Fruit fly (Drosophila melanogaster): ENCODE results near the gene vls.

Gene vls

DNA sequence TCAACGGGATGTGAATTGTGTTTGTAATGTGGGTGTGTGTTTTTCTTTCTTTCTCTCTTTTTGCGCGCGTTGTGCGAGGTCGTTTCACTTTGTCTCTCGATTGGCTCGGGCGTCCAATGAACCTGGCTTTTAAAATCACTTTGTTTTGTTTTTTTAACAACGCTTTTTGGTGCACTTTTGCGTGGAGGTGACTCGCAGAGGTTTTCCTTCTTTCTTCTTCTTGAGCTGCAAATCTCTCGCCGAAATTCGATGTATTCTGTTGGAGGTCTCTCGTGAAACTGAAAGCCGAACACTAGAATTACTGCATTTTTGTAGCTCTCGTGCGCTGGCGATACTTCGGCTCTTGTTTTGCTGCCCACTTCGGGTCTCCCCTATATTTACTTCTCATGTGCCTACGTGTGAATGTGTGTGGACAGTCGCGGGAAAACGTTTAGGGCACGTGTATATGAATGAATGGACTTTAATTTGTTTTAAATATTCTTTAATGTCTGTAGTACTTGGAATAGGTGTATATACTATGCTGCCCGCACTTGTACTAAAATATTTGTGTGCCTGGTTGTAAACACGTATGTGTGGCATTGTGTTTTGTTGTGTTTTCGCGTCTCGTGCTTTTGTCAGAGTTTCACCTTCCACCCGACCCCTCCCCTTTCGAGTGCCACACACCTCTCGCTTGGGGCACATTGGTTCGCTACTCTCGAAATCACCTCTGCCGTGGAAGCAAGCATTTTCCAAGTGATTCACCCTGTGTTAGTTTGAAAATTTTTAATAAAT is 19.5 kb upstream of the vls start, which contains the start of gene fok (continued):
- TF ChIP-seq CG11762 (GFP tag; optimal IDR thresholded peaks at IDR 0.05; ENCODE audit: insufficient read depth) (peak; percentile 97), Blimp-1 (GFP tag; optimal IDR thresholded peaks at IDR 0.05) (peak; percentile 93), CG16779 (tag; optimal IDR thresholded peaks at IDR 0.05) (peak; percentile 96), CG9139 (GFP tag; optimal IDR thresholded peaks at IDR 0.05) (peak; percentile 95), Hr4 (GFP tag; optimal IDR thresholded peaks at IDR 0.05) (peak; percentile 98), Eip75B (GFP tag; optimal IDR thresholded peaks at IDR 0.05) (peak; percentile 99), CG32006 (GFP tag; optimal IDR thresholded peaks at IDR 0.05) (peak; percentile 97), CG1621 (tag; optimal IDR thresholded peaks at IDR 0.05) (peak; percentile 95), pdm3 (GFP tag; optimal IDR thresholded peaks at IDR 0.05) (peak; percentile 98), fkh (GFP tag; optimal IDR thresholded peaks at IDR 0.05) (peak; percentile 100), spab (GFP tag; optimal IDR thresholded peaks at IDR 0.05) (peak; percentile 97), lz (GFP tag; optimal IDR thresholded peaks at IDR 0.05) (peak; percentile 98), CG7368 (GFP tag; optimal IDR thresholded peaks at IDR 0.05) (peak; percentile 95), CG6854 (GFP tag; optimal IDR thresholded peaks at IDR 0.05) (peak; percentile 96), achi (GFP tag; optimal IDR thresholded peaks at IDR 0.05) (peak; percentile 97), Sox14 (GFP tag; optimal IDR thresholded peaks at IDR 0.05) (peak; percentile 98), svp (GFP tag) (peak; percentile 99), OdsH (GFP tag; optimal IDR thresholded peaks at IDR 0.05) (peak; percentile 97), Gug (GFP tag; IDR thresholded peaks at IDR 0.05) (peak; percentile 92), Sox15 (GFP tag; optimal IDR thresholded peaks at IDR 0.05) (peak; percentile 95), CG10631 (GFP tag; optimal IDR thresholded peaks at IDR 0.05) (peak; percentile 97)

DNA sequence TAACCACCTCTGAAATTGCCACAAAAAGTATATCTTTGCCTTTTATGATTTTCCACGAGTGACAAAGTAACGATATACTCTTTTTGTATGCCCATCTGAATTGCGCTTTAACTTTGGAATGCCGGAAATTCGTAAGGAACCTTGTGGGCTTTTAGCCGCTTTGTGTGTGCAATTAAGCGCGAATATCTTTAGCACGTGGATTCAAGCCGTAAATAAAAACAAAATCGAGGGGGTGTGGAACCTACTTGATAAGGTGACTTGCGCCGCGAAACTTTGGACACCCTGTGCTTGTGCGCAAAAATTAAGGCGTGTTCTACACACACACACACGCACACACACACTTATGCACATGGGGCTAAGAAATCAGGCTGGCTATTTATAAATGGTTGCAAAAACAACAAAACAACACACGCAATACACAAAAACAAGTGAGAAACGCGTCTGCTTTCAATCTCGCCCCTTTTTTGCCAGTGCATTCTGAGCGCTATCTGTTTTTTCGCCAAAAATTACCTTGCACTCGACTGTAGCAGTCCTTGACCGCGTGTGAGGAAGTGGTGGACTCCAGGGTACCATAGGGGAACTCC is 18.7 kb upstream of the vls start:
- TF ChIP-seq CG6276 (GFP tag; optimal IDR thresholded peaks at IDR 0.05): peak; percentile 0
- TF ChIP-seq esn (GFP tag; optimal IDR thresholded peaks at IDR 0.05): no peak
- no peak for TF ChIP-seq Sox15 (GFP tag; optimal IDR thresholded peaks at IDR 0.05)
- TF ChIP-seq CG9139 (GFP tag; optimal IDR thresholded peaks at IDR 0.05): peak; percentile 8
- peak; percentile 53 for TF ChIP-seq Eip93F (GFP tag; optimal IDR thresholded peaks at IDR 0.05)
- TF ChIP-seq CG6163 (GFP tag; IDR thresholded peaks at IDR 0.05): 0 out of 3 replicates have a peak, but pooled peaks have one; percentile 31
- peak; percentile 47 for TF ChIP-seq svp (GFP tag)
- TF ChIP-seq dsx (GFP tag; optimal IDR thresholded peaks at IDR 0.05; ENCODE audit: poor library complexity, severe bottlenecking): peak; percentile 36
- TF ChIP-seq CG8119 (GFP tag; IDR thresholded peaks at IDR 0.05): 0 out of 3 replicates have a peak, but pooled peaks have one; percentile 35
- peak; percentile 47 to 48 for TF ChIP-seq ss (GFP tag; optimal IDR thresholded peaks at IDR 0.05)
- TF ChIP-seq CG8632 (GFP tag; optimal IDR thresholded peaks at IDR 0.05): no peak
- 0 out of 3 replicates have a peak, but pooled peaks have one; percentile 5 for TF ChIP-seq eg (GFP tag; IDR thresholded peaks at IDR 0.05)

DNA sequence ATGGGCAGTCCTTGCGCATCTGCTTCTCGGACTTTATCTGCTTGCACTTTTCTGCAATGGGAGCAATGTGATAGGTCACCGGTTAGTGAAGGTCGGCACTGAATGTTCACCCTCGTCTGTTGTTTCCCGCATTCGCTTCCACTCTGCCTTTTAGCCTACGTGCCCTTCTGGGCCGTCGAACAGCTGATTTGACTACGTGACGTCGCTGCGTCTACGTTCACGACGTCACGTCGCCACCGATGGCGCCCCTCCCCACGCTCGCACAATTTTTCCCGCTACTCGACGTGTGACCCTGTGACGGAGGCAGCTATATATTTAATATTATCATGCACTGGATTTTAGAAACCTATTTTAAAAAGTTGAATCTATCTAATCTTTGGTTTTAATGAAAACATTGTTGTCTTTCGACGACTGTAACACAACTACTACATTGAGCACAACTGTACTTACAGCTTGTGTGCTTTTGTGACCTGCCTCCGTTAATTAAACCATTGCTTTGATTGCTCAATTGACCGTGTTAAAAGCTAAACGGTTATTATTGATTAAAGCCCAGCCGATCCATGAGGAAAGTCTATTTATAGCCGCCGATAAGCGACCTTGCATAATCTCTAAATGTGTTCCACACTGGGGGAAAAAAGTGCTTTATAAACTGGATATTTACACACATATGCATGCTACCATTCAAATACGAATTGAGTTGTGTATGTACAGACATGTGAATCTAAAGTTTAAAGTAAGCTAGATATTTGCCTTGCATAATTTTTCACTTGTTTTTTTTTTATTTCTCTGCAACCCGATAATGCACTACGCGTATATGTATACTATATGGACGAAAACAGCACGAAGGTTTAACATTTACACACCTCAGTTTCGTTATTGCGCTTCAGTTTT is 17.7 kb upstream of the vls start:
- TF ChIP-seq Blimp-1 (GFP tag; optimal IDR thresholded peaks at IDR 0.05) (no peak), topi (GFP tag; optimal IDR thresholded peaks at IDR 0.05) (peak; percentile 30), Sox102F (GFP tag; optimal IDR thresholded peaks at IDR 0.05) (peak; percentile 58), Sox14 (GFP tag; optimal IDR thresholded peaks at IDR 0.05) (peak; percentile 23), Ets96B (tag; optimal IDR thresholded peaks at IDR 0.05) (peak; percentile 2), fkh (GFP tag; optimal IDR thresholded peaks at IDR 0.05) (peak; percentile 24), CG9139 (GFP tag; optimal IDR thresholded peaks at IDR 0.05) (no peak), OdsH (GFP tag; optimal IDR thresholded peaks at IDR 0.05) (peak; percentile 54), Met (GFP tag; optimal IDR thresholded peaks at IDR 0.05) (peak; percentile 16), eg (GFP tag; IDR thresholded peaks at IDR 0.05) (0 out of 3 replicates have a peak, but pooled peaks have one; percentile 36), dac (GFP tag; optimal IDR thresholded peaks at IDR 0.05) (no peak), CG10669 (GFP tag; optimal IDR thresholded peaks at IDR 0.05) (peak; percentile 37), CG8119 (GFP tag; IDR thresholded peaks at IDR 0.05) (peak; percentile 46), Eip93F (GFP tag; optimal IDR thresholded peaks at IDR 0.05) (no peak), CG15336 (GFP tag; IDR thresholded peaks at IDR 0.05) (peak; percentile 45; the same call in 1 of the 2 replicates), Lpt (GFP tag; optimal IDR thresholded peaks at IDR 0.05) (no peak), vri (GFP tag; optimal IDR thresholded peaks at IDR 0.05) (peak; percentile 89), CG1621 (tag; optimal IDR thresholded peaks at IDR 0.05) (peak; percentile 32), achi (GFP tag; optimal IDR thresholded peaks at IDR 0.05) (peak; percentile 8), CG6276 (GFP tag; optimal IDR thresholded peaks at IDR 0.05) (no peak), fd85E (GFP tag; optimal IDR thresholded peaks at IDR 0.05) (peak; percentile 35), Hr39 (GFP tag; optimal IDR thresholded peaks at IDR 0.05) (peak; percentile 62), esn (GFP tag; optimal IDR thresholded peaks at IDR 0.05) (peak; percentile 52)
